Fruit fly (Drosophila melanogaster) whole organism, wandering third instar larva: ENCODE measurements around the gene CG3097.

Experiments used
- Hnf4 ChIP-seq: fragments of 200-800 bp; sonication (Bioruptor generic); optimal IDR thresholded peaks from 2 replicates; lab custom pipeline; 2016; ENCODE audit warnings: missing biosample characterization, mild to moderate bottlenecking, missing genetic modification characterization
- Hr78 ChIP-seq: fragments of >200 bp; optimal IDR thresholded peaks from 2 replicates; lab custom pipeline; 2017; ENCODE audit warnings: missing biosample characterization, missing genetic modification characterization
- Myc ChIP-seq: fragments of >200 bp; optimal IDR thresholded peaks from 2 replicates; lab custom pipeline; 2017
- br ChIP-seq: fragments of 200-800 bp; sonication (Bioruptor generic); optimal IDR thresholded peaks from 2 replicates; lab custom pipeline; 2016; ENCODE audit warnings: missing biosample characterization, missing genetic modification characterization
- h ChIP-seq: fragments of 200-800 bp; sonication (Bioruptor generic); optimal IDR thresholded peaks from 3 replicates; lab custom pipeline; 2016; ENCODE audit warnings: missing biosample characterization, mild to moderate bottlenecking, missing genetic modification characterization
- psq ChIP-seq: fragments of 200-800 bp; sonication (Bioruptor generic); optimal IDR thresholded peaks from 3 replicates; lab custom pipeline; 2017; ENCODE audit warnings: missing biosample characterization, mild to moderate bottlenecking, missing genetic modification characterization, moderate library complexity

DNA sequence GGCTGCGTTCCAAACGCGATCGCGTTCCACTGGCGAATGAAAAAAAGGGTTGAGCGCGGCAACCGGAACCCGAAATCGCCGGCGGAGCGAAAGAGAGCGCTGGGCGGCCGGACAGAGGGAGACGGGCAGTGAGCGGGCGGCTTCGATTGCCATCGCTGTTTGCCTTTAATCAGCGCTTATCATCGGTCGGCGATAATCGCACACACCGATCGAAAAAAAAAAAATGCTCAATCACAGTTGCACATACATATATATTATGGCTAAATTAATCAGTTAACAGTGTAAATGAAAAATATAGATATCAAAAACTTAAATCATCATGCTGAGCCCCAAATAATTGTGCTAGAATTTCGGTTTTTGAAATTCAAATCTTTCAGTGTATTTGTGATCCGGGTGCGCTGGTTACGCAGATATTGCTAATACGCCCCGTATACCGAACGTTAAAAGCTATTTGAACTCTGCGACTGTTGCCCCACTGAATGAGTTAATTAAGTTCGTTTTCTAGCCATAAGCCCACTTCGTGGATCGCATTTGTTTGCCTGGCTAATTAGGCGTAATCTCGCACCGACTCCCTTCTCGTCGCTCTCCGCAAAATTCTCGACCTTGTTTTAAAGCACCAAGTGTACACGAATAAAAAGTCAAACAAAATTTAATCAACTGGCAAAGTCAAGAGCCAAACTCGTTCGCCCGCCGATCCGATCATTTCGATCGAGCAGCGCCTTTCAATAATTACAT is 52.7 kb downstream of the CG3097 start, which contains the start of gene CG33080:
- TF ChIP-seq psq (no peak), Myc (lab: Kevin White, UChicago) (no peak), br (peak; percentile 15), h (GFP tag; lab: Kevin White, UChicago) (peak; percentile 55), Hnf4 (GFP tag; lab: Kevin White, UChicago) (peak; percentile 27), Hr78 (GFP tag; lab: Kevin White, UChicago) (no peak)
